Fruit fly (Drosophila melanogaster): ENCODE measurements around the gene Syp.

DNA sequence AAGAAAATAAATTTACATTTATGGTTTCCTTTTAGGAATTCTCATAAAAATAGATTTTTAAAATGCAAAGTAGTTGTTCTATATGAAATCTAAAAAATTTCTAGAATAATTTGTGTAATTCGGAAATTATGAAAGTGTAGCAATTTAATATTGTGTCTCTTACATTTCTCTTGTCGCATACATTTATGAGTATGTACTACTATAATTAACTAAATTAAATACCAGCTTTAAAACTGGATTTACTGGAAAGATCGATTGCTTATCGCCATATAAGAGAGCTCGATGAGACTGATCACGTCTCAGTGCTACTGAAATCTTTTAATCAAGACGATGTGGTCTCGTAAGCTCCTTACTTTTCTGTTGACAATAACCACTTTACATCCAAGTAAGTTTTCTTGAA is 25.2 kb upstream of the Syp start, which contains the start of gene CG31205:
- TF ChIP-seq Myc (optimal IDR thresholded peaks at IDR 0.05) (no peak), insv (optimal IDR thresholded peaks at IDR 0.05) (no peak), psq (optimal IDR thresholded peaks at IDR 0.05) (no peak), ttk (optimal IDR thresholded peaks at IDR 0.05) (no peak), Sin3A (optimal IDR thresholded peaks at IDR 0.05) (no peak)
